Worm (Caenorhabditis elegans) whole organism, late embryonic: Measurements from ENCODE around the gene F35E12.10.

Experiments
- T23F11.4 ChIP-seq: fragments of 200-800 bp; sonication (Bioruptor generic); optimal IDR thresholded peaks from 2 replicates; lab custom pipeline; 2018; ENCODE audit warnings: mild to moderate bottlenecking, missing genetic modification characterization, missing compliant biosample characterization
- ahr-1 ChIP-seq: sonication (generic microtip); optimal IDR thresholded peaks from 2 replicates; lab custom pipeline; 2016; ENCODE audit warnings: missing genetic modification characterization, missing compliant biosample characterization
- ama-1 ChIP-seq: fragments of 150-350 bp; optimal IDR thresholded peaks from 2 replicates; lab custom pipeline; 2014
- ceh-18 ChIP-seq: sonication (generic microtip); optimal IDR thresholded peaks from 2 replicates; lab custom pipeline; 2016; ENCODE audit warnings: missing genetic modification characterization, missing compliant biosample characterization
- ceh-2 ChIP-seq: sonication (generic microtip); optimal IDR thresholded peaks from 2 replicates; lab custom pipeline; 2016; ENCODE audit warnings: missing genotype, missing genetic modification characterization, missing compliant biosample characterization
- ceh-9 ChIP-seq: sonication (generic microtip); optimal IDR thresholded peaks from 2 replicates; lab custom pipeline; 2016; ENCODE audit warnings: mild to moderate bottlenecking, missing genetic modification characterization, inconsistent platforms, missing compliant biosample characterization
- dmd-4 ChIP-seq: sonication (generic microtip); optimal IDR thresholded peaks from 2 replicates; lab custom pipeline; 2016; ENCODE audit warnings: borderline replicate concordance, missing genetic modification characterization, missing compliant biosample characterization
- ets-4 ChIP-seq: sonication (generic microtip); optimal IDR thresholded peaks from 2 replicates; lab custom pipeline; 2016; ENCODE audit warnings: missing genetic modification characterization, missing compliant biosample characterization
- fkh-10 ChIP-seq: fragments of 150-350 bp; optimal IDR thresholded peaks from 2 replicates; lab custom pipeline; 2014; ENCODE audit warnings: missing biosample characterization, missing genetic modification reagents, missing genetic modification characterization
- hlh-8 ChIP-seq: sonication (generic microtip); optimal IDR thresholded peaks from 2 replicates; lab custom pipeline; 2016; ENCODE audit warnings: missing genotype, missing genetic modification characterization, missing compliant biosample characterization
- nhr-11 ChIP-seq: fragments of 150-350 bp; optimal IDR thresholded peaks from 2 replicates; lab custom pipeline; 2014; ENCODE audit warnings: missing biosample characterization, missing genetic modification characterization
- nhr-232 ChIP-seq: sonication (generic microtip); optimal IDR thresholded peaks from 2 replicates; lab custom pipeline; 2016; ENCODE audit warnings: missing genetic modification characterization, missing compliant biosample characterization
- pat-9 ChIP-seq: fragments of 200-800 bp; sonication (Bioruptor generic); optimal IDR thresholded peaks from 2 replicates; lab custom pipeline; 2018; ENCODE audit warnings: mild to moderate bottlenecking, missing genetic modification characterization, moderate library complexity, missing compliant biosample characterization
- unc-86 ChIP-seq: sonication (generic microtip); optimal IDR thresholded peaks from 2 replicates; lab custom pipeline; 2016; ENCODE audit warnings: missing genetic modification characterization, missing compliant biosample characterization

DNA sequence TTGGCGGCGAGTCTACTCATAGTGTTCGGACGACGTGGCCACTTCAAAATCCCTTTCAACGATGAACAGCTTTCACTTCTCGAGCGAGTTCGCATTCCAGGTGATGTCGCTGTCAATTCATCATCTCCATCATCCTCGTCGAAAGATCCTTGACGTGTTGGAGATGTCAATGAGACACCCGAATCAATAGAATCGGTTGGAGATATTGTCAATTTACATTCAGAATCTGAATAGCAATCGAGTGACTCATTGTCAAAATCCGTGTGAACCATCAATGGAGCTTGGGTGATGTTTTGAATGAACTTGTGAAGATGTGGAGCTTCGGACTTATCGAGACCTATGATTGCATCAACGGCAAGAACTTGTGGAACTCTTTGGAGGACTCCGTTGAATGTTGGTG is 37.2 kb upstream of the F35E12.10 start:
- no peak for TF ChIP-seq ceh-9 (tag; lab: Kevin White, UChicago)
- no peak for TF ChIP-seq ceh-18 (tag; lab: Kevin White, UChicago)
- TF ChIP-seq ets-4 (tag; lab: Kevin White, UChicago) = no peak
- no peak for TF ChIP-seq ahr-1 (tag; lab: Kevin White, UChicago)
- no peak for TF ChIP-seq pat-9 (tag; lab: Kevin White, UChicago)
- no peak for TF ChIP-seq T23F11.4 (GFP tag; lab: Kevin White, UChicago)
- no peak for TF ChIP-seq ceh-2 (tag; lab: Kevin White, UChicago)
- TF ChIP-seq nhr-11 (tag; lab: Kevin White, UChicago) = no peak
- TF ChIP-seq unc-86 = no peak
- no peak for TF ChIP-seq nhr-232 (tag; lab: Kevin White, UChicago)
- no peak for TF ChIP-seq fkh-10 (GFP tag; lab: Kevin White, UChicago)
- no peak for TF ChIP-seq ama-1 (lab: Kevin White, UChicago)
- TF ChIP-seq dmd-4 = no peak
- no peak for TF ChIP-seq hlh-8 (tag; lab: Kevin White, UChicago)
